Worm (Caenorhabditis elegans) whole organism, late embryonic: ENCODE measurements around the gene try-12.

Experiments used
- F13H6.1 ChIP-seq: sonication (generic microtip); optimal IDR thresholded peaks from 2 replicates; lab custom pipeline; 2016; ENCODE audit warnings: missing genetic modification characterization, missing compliant biosample characterization
- ama-1 ChIP-seq: fragments of 150-350 bp; optimal IDR thresholded peaks from 2 replicates; lab custom pipeline; 2014
- dmd-4 ChIP-seq: sonication (generic microtip); optimal IDR thresholded peaks from 2 replicates; lab custom pipeline; 2016; ENCODE audit warnings: borderline replicate concordance, missing genetic modification characterization, missing compliant biosample characterization
- npax-4 ChIP-seq: sonication (generic microtip); optimal IDR thresholded peaks from 2 replicates; lab custom pipeline; 2016; ENCODE audit warnings: missing genetic modification characterization, missing compliant biosample characterization
- sdc-2 ChIP-seq: sonication (generic microtip); optimal IDR thresholded peaks from 2 replicates; lab custom pipeline; 2016; ENCODE audit warnings: missing genotype, missing genetic modification characterization, missing compliant biosample characterization

DNA sequence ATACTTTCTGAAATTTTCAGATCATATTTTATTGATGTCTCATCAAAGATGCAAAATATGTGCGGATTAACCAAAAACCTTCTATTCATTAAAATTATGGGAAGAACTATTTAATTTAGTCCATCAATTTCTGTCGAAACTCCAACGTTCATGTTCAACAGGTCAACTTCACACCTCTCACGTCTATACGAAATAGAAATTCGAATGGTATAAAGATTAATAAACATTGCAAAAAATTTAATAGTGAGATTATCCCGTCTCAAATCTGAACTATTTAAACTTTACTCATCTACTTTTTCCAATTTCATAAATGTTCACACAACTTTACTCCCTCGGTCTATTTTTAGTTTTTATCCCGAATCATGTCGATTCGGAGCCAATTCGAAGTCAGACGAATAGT is 39.6 kb upstream of the try-12 start, which contains the start of gene R13D7.2:
- TF ChIP-seq sdc-2 (tag; lab: Kevin White, UChicago): no peak
- no peak for TF ChIP-seq dmd-4 (tag; lab: Kevin White, UChicago)
- no peak for TF ChIP-seq F13H6.1
- TF ChIP-seq ama-1: no peak
- TF ChIP-seq npax-4 (tag; lab: Kevin White, UChicago): no peak
